Fruit fly (Drosophila melanogaster): ENCODE results near the gene CG1136.

DNA sequence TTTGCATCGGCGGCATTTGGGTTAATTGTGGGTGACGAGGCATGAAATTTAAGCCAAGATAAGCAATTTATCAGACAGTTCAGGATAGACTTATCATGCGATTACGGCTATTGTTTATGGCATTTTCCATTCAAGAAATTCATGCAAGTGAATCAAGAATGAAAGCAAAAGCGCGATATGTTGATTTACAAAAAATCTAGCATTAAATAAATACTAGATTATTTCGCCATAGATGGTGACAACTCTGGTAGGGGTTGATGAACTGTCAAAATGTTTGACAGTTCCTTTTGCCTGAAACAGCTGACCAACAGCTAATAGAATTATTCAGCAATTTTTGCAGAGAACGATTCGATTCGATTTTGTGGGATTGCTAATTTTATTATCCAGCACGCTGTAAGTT lies 22.7 kb downstream of the CG1136 start, which contains the start of gene CG32259:
- TF ChIP-seq CTCF (optimal IDR thresholded peaks at IDR 0.05), result no peak
- no peak for TF ChIP-seq CG8478 (optimal IDR thresholded peaks at IDR 0.05)

Measured in S2 (cell line).